Worm (Caenorhabditis elegans) whole organism, L4 larva: Measurements from ENCODE around the gene Y39E4A.1.

Experiments
- F10B5.3 ChIP-seq: sonication (generic microtip); optimal IDR thresholded peaks from 2 replicates; lab custom pipeline; 2016; ENCODE audit warnings: mild to moderate bottlenecking, missing genetic modification characterization, missing compliant biosample characterization
- ceh-82 ChIP-seq: sonication (generic microtip); optimal IDR thresholded peaks from 2 replicates; lab custom pipeline; 2017; ENCODE audit warnings: missing biosample characterization, missing genetic modification characterization
- lin-38 ChIP-seq: fragments of 200-800 bp; sonication (Bioruptor generic); IDR thresholded peaks from 2 replicates; pipeline ENCODE4 v1.3.6; 2022; ENCODE audit warnings: missing genetic modification reagents, missing genetic modification characterization, missing compliant biosample characterization
- mdl-1 ChIP-seq, 2 experiments: fragments of 150-350 bp in 1 of 2; sonication (generic microtip) in 1 of 2; optimal IDR thresholded peaks; 2 replicates each; lab custom pipeline; 2014 to 2017; ENCODE audit warnings: missing biosample characterization in 2 of 2, missing genetic modification characterization in 2 of 2
- nhr-76 ChIP-seq: fragments of 150-350 bp; optimal IDR thresholded peaks from 2 replicates; lab custom pipeline; 2014; ENCODE audit warnings: missing biosample characterization, missing genetic modification characterization
- zag-1 ChIP-seq: fragments of 150-350 bp; optimal IDR thresholded peaks from 2 replicates; lab custom pipeline; 2014; ENCODE audit warnings: missing biosample characterization, missing genetic modification characterization
- zfp-2 ChIP-seq: sonication (generic microtip); optimal IDR thresholded peaks from 2 replicates; lab custom pipeline; 2016; ENCODE audit warnings: mild to moderate bottlenecking, missing genetic modification characterization, missing compliant biosample characterization

DNA sequence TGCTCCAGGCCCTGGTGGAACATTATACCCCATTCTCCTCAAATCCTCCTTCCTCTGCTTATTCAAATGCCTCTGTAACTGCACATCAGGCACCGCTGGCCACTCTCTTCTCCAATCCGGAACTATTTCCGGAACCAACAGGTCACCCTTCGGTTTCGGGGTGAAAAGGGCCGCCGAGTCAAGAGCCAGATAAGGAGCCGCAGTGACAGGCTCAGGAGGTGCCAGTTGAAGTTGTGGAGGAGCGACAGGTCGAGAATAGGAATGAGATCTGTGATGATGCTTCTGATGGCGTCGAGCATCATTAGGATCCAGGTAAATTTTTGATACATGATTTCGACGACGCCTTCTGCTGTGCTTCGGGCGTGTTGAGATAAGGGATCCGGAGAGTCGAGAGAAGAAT lies 47.0 kb downstream of the Y39E4A.1 start:
- no peak for TF ChIP-seq F10B5.3 (tag; lab: Kevin White, UChicago)
- no peak for TF ChIP-seq lin-38 (GFP tag; lab: Robert Waterston, UW)
- no peak for TF ChIP-seq zag-1
- no peak for TF ChIP-seq zfp-2 (tag; lab: Kevin White, UChicago)
- TF ChIP-seq ceh-82: no peak
- TF ChIP-seq mdl-1 (tag; optimal IDR thresholded peaks at IDR 0.05; lab: Kevin White, UChicago): no peak
- no peak for TF ChIP-seq nhr-76 (tag; lab: Kevin White, UChicago)
